Worm (Caenorhabditis elegans) whole organism, L3 larva: ENCODE data around the gene vps-8.

Experiments
- R02D3.7 ChIP-seq: fragments of 150-350 bp; optimal IDR thresholded peaks from 2 replicates; lab custom pipeline; 2014; ENCODE audit warnings: missing biosample characterization, missing genetic modification characterization
- ZK546.5 ChIP-seq: sonication (generic microtip); optimal IDR thresholded peaks from 2 replicates; lab custom pipeline; 2017; ENCODE audit warnings: missing biosample characterization, missing genetic modification characterization
- aly-2 ChIP-seq: fragments of 150-350 bp; optimal IDR thresholded peaks from 2 replicates; lab custom pipeline; 2014; ENCODE audit warnings: missing biosample characterization, missing genetic modification characterization
- ceh-16 ChIP-seq: sonication (generic microtip); optimal IDR thresholded peaks from 2 replicates; lab custom pipeline; 2017; ENCODE audit warnings: missing biosample characterization, missing genetic modification characterization
- ceh-82 ChIP-seq: fragments of 150-350 bp; optimal IDR thresholded peaks from 2 replicates; lab custom pipeline; 2014; ENCODE audit warnings: missing biosample characterization, missing genetic modification characterization
- ceh-9 ChIP-seq: sonication (generic microtip); optimal IDR thresholded peaks from 2 replicates; lab custom pipeline; 2018; ENCODE audit warnings: missing biosample characterization, missing genetic modification characterization
- daf-12 ChIP-seq: fragments of 150-350 bp; optimal IDR thresholded peaks from 2 replicates; lab custom pipeline; 2014; ENCODE audit warnings: missing biosample characterization, missing genetic modification reagents, missing genetic modification characterization
- egl-27 ChIP-seq: sonication (generic microtip); optimal IDR thresholded peaks from 4 replicates; lab custom pipeline; 2017; ENCODE audit warnings: missing biosample characterization, missing genetic modification reagents, missing genetic modification characterization
- elt-1 ChIP-seq: fragments of 150-350 bp; optimal IDR thresholded peaks from 2 replicates; lab custom pipeline; 2014; ENCODE audit warnings: missing biosample characterization, missing genetic modification characterization
- elt-2 ChIP-seq: sonication (generic microtip); optimal IDR thresholded peaks from 2 replicates; lab custom pipeline; 2016; ENCODE audit warnings: missing genetic modification reagents, mild to moderate bottlenecking, missing genetic modification characterization, missing compliant biosample characterization
- elt-3 ChIP-seq, 3 experiments: fragments of 150-350 bp in 1 of 3; sonication (generic microtip) in 2 of 3; optimal IDR thresholded peaks; 2 replicates in 2 of 3; 4 replicates in 1 of 3; lab custom pipeline; 2014 to 2017; ENCODE audit warnings: missing biosample characterization in 3 of 3, missing genetic modification characterization in 3 of 3
- fkh-10 ChIP-seq: sonication (generic microtip); optimal IDR thresholded peaks from 2 replicates; lab custom pipeline; 2017; ENCODE audit warnings: missing biosample characterization, missing genetic modification reagents, missing genetic modification characterization
- fos-1 ChIP-seq: fragments of 150-350 bp; optimal IDR thresholded peaks from 2 replicates; lab custom pipeline; 2014; ENCODE audit warnings: missing biosample characterization, missing genetic modification characterization
- hmg-11 ChIP-seq: sonication (generic microtip); optimal IDR thresholded peaks from 2 replicates; lab custom pipeline; 2016; ENCODE audit warnings: missing genetic modification characterization, missing compliant biosample characterization
- lin-15B ChIP-seq: fragments of 150-350 bp; optimal IDR thresholded peaks from 2 replicates; lab custom pipeline; 2014; ENCODE audit warnings: missing biosample characterization, missing genetic modification characterization
- lin-39 ChIP-seq: fragments of 150-350 bp; optimal IDR thresholded peaks from 2 replicates; lab custom pipeline; 2018; ENCODE audit warnings: missing biosample characterization, missing genetic modification reagents, missing genetic modification characterization
- mdl-1 ChIP-seq: fragments of 150-350 bp; optimal IDR thresholded peaks from 2 replicates; lab custom pipeline; 2014; ENCODE audit warnings: missing biosample characterization, missing genetic modification characterization
- mml-1 ChIP-seq: fragments of 150-350 bp; sonication (generic microtip); optimal IDR thresholded peaks from 3 replicates; lab custom pipeline; 2014; ENCODE audit warnings: missing biosample characterization, missing genetic modification characterization
- nfya-1 ChIP-seq: sonication (generic microtip); optimal IDR thresholded peaks from 2 replicates; lab custom pipeline; 2017; ENCODE audit warnings: missing genetic modification characterization, mild to moderate bottlenecking, missing compliant biosample characterization, antibody characterized with exemption, moderate library complexity; ENCODE audit not compliant: insufficient read depth
- nhr-11 ChIP-seq: fragments of 150-350 bp; optimal IDR thresholded peaks from 2 replicates; lab custom pipeline; 2014; ENCODE audit warnings: missing biosample characterization, missing genetic modification characterization
- nhr-12 ChIP-seq: fragments of 150-350 bp; optimal IDR thresholded peaks from 2 replicates; lab custom pipeline; 2014; ENCODE audit warnings: missing biosample characterization, missing genetic modification characterization
- nhr-23 ChIP-seq: fragments of 150-350 bp; optimal IDR thresholded peaks from 2 replicates; lab custom pipeline; 2014; ENCODE audit warnings: missing biosample characterization, missing genetic modification reagents, missing genetic modification characterization
- nhr-237 ChIP-seq: fragments of 150-350 bp; optimal IDR thresholded peaks from 2 replicates; lab custom pipeline; 2014; ENCODE audit warnings: missing biosample characterization, missing genetic modification characterization
- nhr-25 ChIP-seq: sonication (generic microtip); optimal IDR thresholded peaks from 2 replicates; lab custom pipeline; 2017; ENCODE audit warnings: missing biosample characterization, missing genetic modification characterization
- nhr-28 ChIP-seq: fragments of 150-350 bp; optimal IDR thresholded peaks from 2 replicates; lab custom pipeline; 2014; ENCODE audit warnings: missing biosample characterization, missing genetic modification characterization
- nhr-43 ChIP-seq: sonication (generic microtip); optimal IDR thresholded peaks from 2 replicates; lab custom pipeline; 2016; ENCODE audit warnings: mild to moderate bottlenecking, missing genetic modification characterization, missing compliant biosample characterization; ENCODE audit not compliant: poor library complexity, severe bottlenecking
- nhr-67 ChIP-seq: fragments of 150-350 bp; optimal IDR thresholded peaks from 2 replicates; lab custom pipeline; 2014; ENCODE audit warnings: missing biosample characterization, missing genetic modification characterization
- nhr-76 ChIP-seq: fragments of 150-350 bp; sonication (generic microtip); optimal IDR thresholded peaks from 5 replicates; lab custom pipeline; 2014; ENCODE audit warnings: missing biosample characterization, missing genetic modification characterization
- nhr-77 ChIP-seq: fragments of 150-350 bp; optimal IDR thresholded peaks from 2 replicates; lab custom pipeline; 2014; ENCODE audit warnings: missing biosample characterization, missing genetic modification characterization
- pha-4 ChIP-seq: fragments of 150-350 bp; optimal IDR thresholded peaks from 2 replicates; lab custom pipeline; 2014; ENCODE audit warnings: missing biosample characterization, missing genetic modification reagents, missing genetic modification characterization
- pqm-1 ChIP-seq: fragments of 150-350 bp; optimal IDR thresholded peaks from 2 replicates; lab custom pipeline; 2017; ENCODE audit warnings: missing biosample characterization, missing genetic modification characterization, inconsistent platforms
- sea-2 ChIP-seq: fragments of 150-350 bp; sonication (generic microtip); optimal IDR thresholded peaks from 4 replicates; lab custom pipeline; 2014; ENCODE audit warnings: missing biosample characterization, missing genetic modification reagents, missing genetic modification characterization
- snpc-4 ChIP-seq: fragments of 150-350 bp; optimal IDR thresholded peaks from 2 replicates; lab custom pipeline; 2014; ENCODE audit warnings: missing biosample characterization, missing genetic modification characterization
- tbx-2 ChIP-seq: sonication (generic microtip); optimal IDR thresholded peaks from 2 replicates; lab custom pipeline; 2016; ENCODE audit warnings: mild to moderate bottlenecking, missing genetic modification characterization, missing compliant biosample characterization
- unc-39 ChIP-seq: sonication (generic microtip); optimal IDR thresholded peaks from 4 replicates; lab custom pipeline; 2017; ENCODE audit warnings: missing biosample characterization, missing genetic modification characterization

vps-8 gene

ce11 chrIV:12304750-12305149 lies 29.0 kb upstream of the vps-8 start:
- peak; percentile 17 for TF ChIP-seq elt-2 (tag; lab: Kevin White, UChicago)
- TF ChIP-seq fos-1 (tag; lab: Kevin White, UChicago): no peak

ce11 chrIV:12302885-12303284 lies 27.1 kb upstream of the vps-8 start:
- TF ChIP-seq snpc-4 (no peak), ceh-9 (tag; lab: Kevin White, UChicago) (no peak), R02D3.7 (tag; lab: Kevin White, UChicago) (no peak), nhr-67 (no peak), fos-1 (tag; lab: Kevin White, UChicago) (no peak), pha-4 (tag; lab: Kevin White, UChicago) (peak; percentile 16), mdl-1 (tag; lab: Kevin White, UChicago) (no peak), unc-39 (tag; lab: Kevin White, UChicago) (no peak), hmg-11 (no peak), nhr-25 (tag; lab: Kevin White, UChicago) (no peak), pqm-1 (tag; lab: Kevin White, UChicago) (peak; percentile 55), nhr-12 (tag; lab: Kevin White, UChicago) (no peak), elt-2 (tag; lab: Kevin White, UChicago) (peak; percentile 76)

ce11 chrIV:12301161-12301560 lies 25.4 kb upstream of the vps-8 start, which contains the start of gene oac-59:
Gene oac-59, minus strand, starts transcription at chrIV:12301261.
- TF ChIP-seq lin-39 (tag; lab: Kevin White, UChicago): no peak
- TF ChIP-seq nhr-237 (tag; lab: Kevin White, UChicago): no peak
- no peak for TF ChIP-seq nhr-76 (tag; lab: Kevin White, UChicago)
- no peak for TF ChIP-seq lin-15B (tag; lab: Kevin White, UChicago)
- TF ChIP-seq nhr-28 (tag; lab: Kevin White, UChicago): no peak
- TF ChIP-seq pha-4 (tag; lab: Kevin White, UChicago): no peak
- no peak for TF ChIP-seq nhr-23 (tag; lab: Kevin White, UChicago)
- no peak for TF ChIP-seq egl-27 (tag; lab: Kevin White, UChicago)
- TF ChIP-seq tbx-2 (tag; lab: Kevin White, UChicago): no peak
- TF ChIP-seq daf-12 (tag; lab: Kevin White, UChicago): no peak
- no peak for TF ChIP-seq fkh-10 (GFP tag; lab: Kevin White, UChicago)
- TF ChIP-seq nfya-1: no peak
- no peak for TF ChIP-seq mml-1 (tag; lab: Kevin White, UChicago)
- no peak for TF ChIP-seq ZK546.5 (tag; lab: Kevin White, UChicago)
- no peak for TF ChIP-seq sea-2 (GFP tag; lab: Kevin White, UChicago)
- TF ChIP-seq fos-1 (tag; lab: Kevin White, UChicago): no peak
- TF ChIP-seq pqm-1 (tag; lab: Kevin White, UChicago): no peak
- TF ChIP-seq elt-1 (tag; lab: Kevin White, UChicago): no peak
- TF ChIP-seq nhr-77 (tag; lab: Kevin White, UChicago): no peak

DNA sequence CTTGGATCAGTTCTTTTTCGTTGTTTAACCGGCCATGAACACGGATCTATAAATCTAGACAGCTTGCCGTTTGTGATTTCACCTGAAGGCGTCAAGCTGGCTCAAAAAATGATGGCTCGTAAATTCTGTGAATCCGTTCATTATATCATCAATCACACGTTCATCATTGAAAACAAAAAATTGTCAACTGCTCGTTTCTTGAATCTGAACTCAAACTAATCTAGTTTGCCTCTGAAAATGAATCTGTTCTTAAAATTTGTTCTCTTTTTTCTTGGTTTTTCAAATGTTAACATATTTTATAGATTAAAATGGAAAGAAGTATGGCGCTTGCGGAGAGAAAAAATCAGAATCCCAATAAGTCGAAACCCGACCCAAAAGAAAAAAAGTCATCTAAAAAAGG lies 15.0 kb upstream of the vps-8 start, which contains the start of gene C42C1.8:
Gene C42C1.8, plus strand, starts transcription at position 301 of the 400 bp plus-strand sequence.
- TF ChIP-seq nhr-77 (tag; lab: Kevin White, UChicago): no peak
- TF ChIP-seq ceh-82 (tag; lab: Kevin White, UChicago): no peak
- TF ChIP-seq nhr-11 (tag; lab: Kevin White, UChicago): no peak
- no peak for TF ChIP-seq snpc-4
- no peak for TF ChIP-seq ceh-16 (tag; lab: Kevin White, UChicago)

ce11 chrIV:12289149-12289548 lies 13.4 kb upstream of the vps-8 start, which contains the start of gene C42C1.9:
Gene C42C1.9, plus strand, starts transcription at chrIV:12289449.
- no peak for TF ChIP-seq elt-3 (tag; optimal IDR thresholded peaks at IDR 0.05; lab: Kevin White, UChicago)
- no peak for TF ChIP-seq nhr-11 (tag; lab: Kevin White, UChicago)
- no peak for TF ChIP-seq nhr-25 (tag; lab: Kevin White, UChicago)
- no peak for TF ChIP-seq aly-2 (tag; lab: Kevin White, UChicago)
- TF ChIP-seq sea-2 (GFP tag; lab: Kevin White, UChicago): no peak
- TF ChIP-seq nhr-23 (tag; lab: Kevin White, UChicago): no peak
- TF ChIP-seq fkh-10 (GFP tag; lab: Kevin White, UChicago): no peak
- no peak for TF ChIP-seq snpc-4
- no peak for TF ChIP-seq lin-15B (tag; lab: Kevin White, UChicago)
- no peak for TF ChIP-seq tbx-2 (tag; lab: Kevin White, UChicago)
- TF ChIP-seq fos-1 (tag; lab: Kevin White, UChicago): no peak
- no peak for TF ChIP-seq ceh-9 (tag; lab: Kevin White, UChicago)
- TF ChIP-seq nhr-12 (tag; lab: Kevin White, UChicago): no peak
- no peak for TF ChIP-seq nhr-43 (tag; lab: Kevin White, UChicago)
- no peak for TF ChIP-seq daf-12 (tag; lab: Kevin White, UChicago)
